Worm (Caenorhabditis elegans) whole organism, L4/young adult: ENCODE measurements around the gene C44H9.7.

ENCODE experiments used
- W03F9.2 ChIP-seq: fragments of 150-350 bp; optimal IDR thresholded peaks from 2 replicates; lab custom pipeline; 2014; ENCODE audit warnings: missing biosample characterization, missing genetic modification characterization
- dao-5 ChIP-seq: sonication (generic microtip); optimal IDR thresholded peaks from 2 replicates; lab custom pipeline; 2016; ENCODE audit warnings: missing genotype, missing genetic modification characterization, moderate library complexity, missing compliant biosample characterization
- him-1 ChIP-seq: sonication (generic microtip); optimal IDR thresholded peaks from 2 replicates; lab custom pipeline; 2016; ENCODE audit warnings: missing genotype, missing genetic modification reagents, missing genetic modification characterization, missing compliant biosample characterization

C44H9.7 gene

DNA sequence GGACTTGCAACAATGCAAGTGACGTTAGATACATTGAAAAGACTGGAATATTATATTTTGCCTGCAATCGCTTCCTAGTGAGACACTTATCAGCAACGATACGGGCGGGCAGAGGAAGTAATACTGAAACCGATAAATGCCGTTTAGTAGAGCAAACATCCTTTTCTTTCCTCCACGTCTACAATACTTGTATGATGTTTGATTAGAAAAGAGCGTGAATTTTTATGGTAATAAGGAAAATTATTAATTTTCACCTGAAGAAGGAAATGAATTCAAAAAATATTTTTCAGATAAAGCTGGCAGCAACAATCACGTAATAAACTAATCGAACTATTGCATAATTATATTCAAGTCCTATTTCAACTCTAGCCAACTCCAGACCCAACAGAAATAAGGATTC is at the start of gene C44H9.7:
Gene C44H9.7 (minus strand): TSS at position 101 of the 400 bp plus-strand sequence.
- TF ChIP-seq W03F9.2 (no peak), him-1 (tag; lab: Kevin White, UChicago) (no peak), dao-5 (no peak)

DNA sequence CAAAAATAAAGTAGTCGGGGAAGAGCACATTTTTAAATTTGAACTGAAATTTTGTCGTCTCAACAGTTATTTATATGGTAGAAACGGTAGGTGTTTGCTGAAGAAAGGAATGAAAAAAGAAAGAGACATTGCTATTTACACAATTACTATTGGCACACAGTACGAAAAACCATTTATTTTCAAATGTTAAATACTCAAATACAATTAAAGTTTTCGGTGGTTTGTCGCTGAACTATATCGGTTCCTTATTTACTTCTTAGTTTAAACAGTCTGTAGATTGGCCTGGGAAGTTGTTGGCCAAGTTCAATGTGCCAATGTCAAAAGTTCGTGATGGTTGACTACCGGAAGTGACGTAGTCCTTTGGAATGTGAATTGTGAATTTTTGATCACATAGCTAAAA is 49.4 kb upstream of the C44H9.7 start, which contains the start of gene ttr-27:
Gene ttr-27 (minus strand): TSS at position 45 of the 400 bp plus-strand sequence.
- no peak for TF ChIP-seq dao-5
- TF ChIP-seq him-1 (tag; lab: Kevin White, UChicago): no peak
- TF ChIP-seq W03F9.2: no peak

DNA sequence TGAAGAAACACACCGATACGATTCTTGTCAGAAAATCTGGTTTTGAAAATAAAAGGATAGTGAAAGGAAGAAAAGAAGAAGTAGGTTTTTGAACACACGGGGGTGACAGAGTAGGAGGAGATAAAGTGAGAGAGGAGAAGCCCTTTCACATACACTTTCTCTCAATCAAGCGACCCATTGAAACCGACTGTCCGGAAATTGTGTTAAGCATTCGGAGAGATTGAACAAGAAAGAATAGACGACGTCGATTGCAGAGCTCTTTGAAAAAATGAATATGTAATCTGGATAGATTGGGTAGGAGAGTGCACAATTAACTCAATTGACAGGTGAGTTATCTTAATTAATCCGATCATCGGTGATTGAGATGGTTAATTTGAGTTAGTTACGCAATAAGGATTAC is 46.6 kb upstream of the C44H9.7 start:
- TF ChIP-seq him-1 (tag; lab: Kevin White, UChicago): no peak
- TF ChIP-seq W03F9.2: no peak
- no peak for TF ChIP-seq dao-5

DNA sequence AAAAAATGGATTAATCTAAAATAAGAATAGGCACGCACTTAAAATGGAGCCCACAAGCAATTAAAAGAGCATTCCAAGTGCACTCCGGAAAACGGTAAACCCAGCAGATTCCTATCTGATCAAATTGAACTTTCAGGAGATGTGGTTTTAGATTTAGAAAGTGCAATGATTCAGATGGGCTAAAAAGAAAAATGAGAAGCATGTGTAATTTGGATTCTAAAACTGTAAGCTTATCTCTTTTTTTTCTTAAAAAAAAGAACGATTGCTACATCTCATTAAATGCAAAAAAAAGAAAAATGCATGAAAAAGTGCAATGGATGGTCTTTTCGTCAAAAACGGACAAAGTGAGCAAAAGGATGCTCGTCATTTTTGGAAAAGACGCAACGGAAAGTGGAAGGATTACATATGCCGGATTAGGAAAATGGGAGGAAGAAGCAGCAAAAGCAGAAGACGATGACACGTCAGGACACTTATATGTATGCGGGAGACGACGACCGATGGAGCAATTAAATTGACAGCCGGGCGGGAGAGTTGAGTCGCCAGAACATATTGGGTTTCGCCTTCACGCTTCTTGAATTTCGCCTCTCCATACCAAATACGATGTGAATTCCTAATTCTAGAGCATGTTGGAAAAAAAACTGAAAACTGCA is 44.0 kb upstream of the C44H9.7 start:
- TF ChIP-seq dao-5: no peak
- no peak for TF ChIP-seq W03F9.2
- no peak for TF ChIP-seq him-1 (tag; lab: Kevin White, UChicago)

DNA sequence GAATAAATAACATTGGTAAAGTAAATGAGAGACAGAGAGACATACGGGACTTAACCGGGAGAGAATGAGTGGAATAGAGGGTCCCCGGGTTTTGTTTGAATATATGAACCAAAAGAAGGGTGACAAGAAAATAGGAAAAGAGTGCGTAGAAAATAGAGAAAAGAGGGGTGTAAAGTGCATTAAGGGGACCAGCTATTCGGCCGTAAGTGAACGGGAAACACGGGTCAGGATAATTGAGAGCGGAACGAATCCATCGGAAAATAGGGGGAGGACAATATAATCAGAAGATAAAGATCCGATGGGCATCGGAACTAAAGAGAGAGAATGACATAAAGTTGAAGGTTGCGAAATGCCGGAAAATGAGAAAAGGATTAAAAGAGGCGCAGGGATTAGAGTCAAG is 42.7 kb upstream of the C44H9.7 start:
- TF ChIP-seq W03F9.2 (no peak), him-1 (tag; lab: Kevin White, UChicago) (no peak), dao-5 (no peak)

DNA sequence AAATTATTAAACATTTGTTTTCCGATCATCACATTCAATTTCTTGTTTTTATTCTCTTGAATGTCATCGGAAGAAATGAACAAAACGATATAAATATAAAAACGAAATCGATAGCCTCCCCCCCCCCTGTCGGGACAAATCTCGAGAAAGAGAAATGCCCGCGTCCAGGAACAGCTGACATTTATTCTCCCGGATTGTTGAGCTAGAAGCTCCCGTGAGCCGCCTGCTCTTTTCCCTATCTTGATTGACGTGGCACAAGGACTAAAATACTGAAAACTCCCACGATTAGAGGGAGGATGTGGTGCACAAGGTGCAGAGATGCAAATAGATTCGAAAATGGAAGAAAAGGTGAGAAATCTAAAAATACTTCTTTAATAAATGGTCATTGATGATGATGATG is 42.2 kb upstream of the C44H9.7 start:
- TF ChIP-seq dao-5 (no peak), W03F9.2 (no peak), him-1 (tag; lab: Kevin White, UChicago) (no peak)

DNA sequence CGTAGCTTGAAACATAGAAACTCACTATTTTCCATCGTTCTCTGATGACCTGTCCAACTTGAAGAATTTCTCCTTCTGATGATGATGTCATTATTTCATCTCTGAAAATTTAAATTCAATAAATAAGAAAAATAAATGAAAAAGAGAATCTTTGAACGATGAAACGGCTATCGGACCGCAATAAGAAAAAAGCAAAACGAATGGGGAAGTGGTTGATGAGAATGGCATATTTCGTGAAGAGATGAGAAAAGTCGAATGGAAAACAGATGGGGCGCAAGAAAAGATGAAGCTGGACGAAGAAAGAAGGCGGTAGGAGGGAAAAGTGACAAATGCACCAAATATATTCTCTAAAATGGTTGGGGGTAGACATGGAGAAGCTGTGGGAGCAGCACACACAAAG is 41.1 kb upstream of the C44H9.7 start, which contains the start of gene ttbk-7:
Gene ttbk-7 (minus strand): TSS at position 101 of the 400 bp plus-strand sequence.
- TF ChIP-seq W03F9.2 (no peak), him-1 (tag; lab: Kevin White, UChicago) (no peak), dao-5 (no peak)

DNA sequence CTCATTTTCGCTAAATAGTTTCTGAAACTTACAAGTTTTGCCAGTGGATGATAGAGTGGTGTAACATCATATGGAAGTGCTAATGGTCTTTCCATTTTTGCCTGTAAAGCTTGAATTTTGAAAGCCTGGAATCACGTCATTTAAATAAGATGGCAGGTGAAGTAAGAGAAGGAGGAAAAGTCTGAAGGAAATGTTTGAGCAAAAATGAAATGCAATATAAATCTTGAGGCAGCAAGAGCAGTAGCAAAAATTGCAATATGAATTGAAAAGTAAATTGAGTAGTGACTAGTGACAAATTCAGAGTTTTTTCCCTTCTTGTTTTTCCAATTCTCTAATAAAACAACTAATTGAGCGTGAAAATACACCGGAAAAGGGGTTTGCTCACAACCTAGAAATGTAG is 31.2 kb upstream of the C44H9.7 start, which contains the start of gene glb-24:
Gene glb-24 (minus strand): TSS at position 101 of the 400 bp plus-strand sequence.
- TF ChIP-seq dao-5 (no peak), W03F9.2 (no peak), him-1 (tag; lab: Kevin White, UChicago) (no peak)

DNA sequence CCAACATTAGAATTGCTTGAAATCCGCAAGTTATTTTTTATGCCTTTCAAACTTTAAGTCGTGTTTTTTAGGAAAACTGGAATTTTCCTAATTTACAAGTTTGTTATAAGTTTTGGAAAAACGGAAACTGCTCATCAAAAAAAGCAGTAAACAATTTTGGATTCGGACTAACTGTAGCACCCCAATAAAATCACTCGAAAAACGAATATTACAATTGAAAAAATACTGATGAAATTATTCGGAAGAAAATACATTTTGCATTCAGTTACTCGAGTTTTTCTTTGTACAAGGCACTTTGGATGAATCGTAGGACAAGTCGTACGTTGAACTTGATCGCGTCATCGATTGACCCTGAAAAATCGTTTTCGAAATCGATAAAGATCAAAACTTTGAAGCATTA is 27.7 kb upstream of the C44H9.7 start:
- TF ChIP-seq W03F9.2 (no peak), him-1 (tag; lab: Kevin White, UChicago) (no peak), dao-5 (no peak)

DNA sequence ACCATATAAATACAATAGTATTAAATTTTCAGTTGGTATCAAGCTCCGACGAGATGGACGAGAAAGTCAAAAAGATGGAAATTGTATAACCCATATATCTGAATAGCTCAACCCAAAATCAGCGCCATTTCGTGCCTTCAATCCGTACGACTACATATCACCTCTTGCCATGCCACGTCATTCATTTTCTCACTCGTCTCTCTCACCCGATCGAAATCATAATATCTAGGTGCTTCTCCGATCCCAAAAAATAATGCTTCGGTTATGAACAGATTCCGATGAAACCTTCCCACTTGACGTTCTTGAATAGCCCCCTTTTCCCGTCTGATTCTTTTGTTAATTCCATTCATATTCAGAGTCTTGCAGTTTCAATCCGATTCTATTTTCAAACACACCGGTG is 26.7 kb upstream of the C44H9.7 start:
- TF ChIP-seq dao-5 (no peak), him-1 (tag; lab: Kevin White, UChicago) (no peak), W03F9.2 (no peak)

DNA sequence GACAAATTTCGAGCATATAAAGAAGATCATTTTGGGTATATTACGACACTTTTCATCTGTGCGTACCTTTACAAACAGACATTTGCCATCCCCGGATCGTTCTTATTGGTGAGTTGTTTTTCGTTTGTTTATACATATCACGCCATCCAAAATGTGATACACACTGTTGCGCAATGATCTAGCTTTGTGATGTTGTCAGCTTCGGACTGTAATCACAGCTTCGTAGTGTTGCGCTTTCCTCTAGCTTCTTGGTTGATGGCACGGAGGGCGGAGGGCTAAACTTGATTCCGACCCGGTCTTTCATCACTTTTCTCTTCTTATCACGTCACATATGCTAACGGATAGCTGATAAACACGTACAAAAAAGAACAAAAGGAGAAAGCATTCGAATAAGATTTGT is 24.7 kb upstream of the C44H9.7 start:
- TF ChIP-seq W03F9.2: no peak
- TF ChIP-seq him-1 (tag; lab: Kevin White, UChicago): no peak
- TF ChIP-seq dao-5: no peak

DNA sequence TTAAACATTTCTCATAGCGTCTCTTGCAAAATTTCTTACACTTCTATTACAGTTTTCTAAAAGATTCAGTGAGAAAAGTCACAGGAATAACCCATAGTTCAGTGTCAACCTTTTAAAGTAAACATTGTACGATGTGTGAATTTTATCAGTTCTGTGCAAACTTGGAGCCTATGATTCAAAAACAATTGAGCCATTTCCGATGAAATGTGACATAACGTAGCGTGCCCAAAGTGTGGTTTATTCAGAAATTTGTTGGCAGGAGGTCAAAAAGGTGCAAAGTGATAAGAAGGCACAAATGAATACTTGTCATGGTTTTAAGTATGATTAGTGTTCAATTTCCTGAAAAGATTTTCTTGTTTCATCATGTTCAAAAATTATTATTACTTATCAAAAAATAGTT is 22.9 kb upstream of the C44H9.7 start:
- no peak for TF ChIP-seq dao-5

DNA sequence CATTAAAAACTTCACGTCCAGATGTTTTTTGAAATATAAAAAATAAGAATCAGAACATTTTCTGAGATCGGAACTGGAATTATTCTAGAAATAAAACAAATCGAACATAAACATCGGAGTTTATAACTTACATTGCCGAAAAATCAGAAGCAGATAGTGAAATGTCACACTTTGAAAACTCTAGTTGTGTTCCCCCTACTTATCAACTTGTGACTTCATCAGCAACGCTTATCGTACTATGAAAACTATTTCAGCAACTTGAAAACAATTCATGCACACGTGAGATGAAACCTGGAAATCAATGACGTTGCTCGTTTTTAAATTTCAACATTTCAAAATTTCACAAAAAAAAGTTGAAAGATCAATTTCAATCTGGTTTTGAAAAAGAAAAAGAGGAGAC is 22.0 kb upstream of the C44H9.7 start:
- no peak for TF ChIP-seq W03F9.2
- no peak for TF ChIP-seq him-1 (tag; lab: Kevin White, UChicago)
- TF ChIP-seq dao-5: no peak

DNA sequence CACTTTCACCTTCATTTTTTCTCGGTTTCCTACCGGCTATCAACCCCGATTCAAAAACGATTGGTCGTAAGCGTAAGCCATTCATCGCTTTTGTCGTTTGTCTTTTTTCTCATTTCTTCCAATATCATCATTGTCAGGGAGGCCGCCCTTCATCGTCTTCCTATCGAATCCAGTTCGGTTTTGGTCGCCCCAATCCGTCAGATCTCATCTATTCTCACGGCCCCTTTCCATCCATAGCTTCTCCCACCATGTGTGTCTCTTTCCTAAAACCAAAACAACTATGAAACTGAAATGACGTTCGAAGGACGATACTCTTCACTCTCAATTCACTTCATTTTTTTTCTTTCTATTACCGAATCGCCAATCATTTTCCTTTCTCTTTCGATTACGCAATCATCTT is 21.2 kb upstream of the C44H9.7 start:
- no peak for TF ChIP-seq him-1 (tag; lab: Kevin White, UChicago)
- no peak for TF ChIP-seq W03F9.2
- TF ChIP-seq dao-5: no peak

DNA sequence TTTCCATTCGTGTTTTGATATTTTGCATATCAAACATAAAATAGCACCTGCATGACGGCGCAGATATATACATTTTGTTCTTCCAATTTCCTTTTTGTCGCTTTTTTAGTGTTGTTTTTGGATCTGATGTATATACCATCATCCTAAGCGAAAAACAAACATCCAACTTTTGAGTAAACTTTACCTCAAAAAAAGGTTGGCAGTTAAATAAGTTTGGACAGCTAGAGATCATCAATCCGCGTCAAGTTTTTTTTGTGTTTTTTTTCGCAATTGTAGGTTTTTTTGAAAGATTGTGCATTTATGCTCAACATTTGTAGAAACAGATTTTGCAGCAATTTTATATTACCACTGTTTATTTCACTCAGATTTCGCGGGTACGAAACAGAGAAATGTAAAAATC is 17.1 kb upstream of the C44H9.7 start, which contains the start of gene bus-19:
Gene bus-19 (plus strand): TSS at position 301 of the 400 bp plus-strand sequence.
- TF ChIP-seq dao-5 (no peak), him-1 (tag; lab: Kevin White, UChicago) (no peak), W03F9.2 (no peak)

DNA sequence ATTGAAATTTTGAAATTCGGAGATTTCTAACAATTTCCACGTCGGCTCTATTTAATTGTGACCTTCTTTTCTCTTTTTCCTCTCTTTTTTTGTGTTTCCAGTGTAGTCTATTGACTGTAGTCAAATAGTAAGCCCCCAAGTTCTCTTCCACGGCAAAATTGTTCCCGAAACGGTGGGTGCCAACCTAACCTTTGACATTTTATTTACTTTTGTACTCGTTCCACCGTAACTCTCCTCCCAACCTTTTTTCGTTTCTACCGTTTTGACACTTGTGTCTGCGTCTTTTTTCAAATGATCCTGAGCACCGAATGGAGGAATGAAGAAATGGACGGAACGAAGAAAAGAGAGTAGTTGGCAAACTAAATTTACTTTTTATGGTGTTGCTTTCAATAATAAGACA is 16.1 kb upstream of the C44H9.7 start:
- no peak for TF ChIP-seq him-1 (tag; lab: Kevin White, UChicago)
- no peak for TF ChIP-seq W03F9.2
- TF ChIP-seq dao-5: no peak
